Worm (Caenorhabditis elegans) whole organism, young adult: ENCODE data around the gene mrpl-36.

Source experiments
- F49E8.2 ChIP-seq: sonication (generic microtip); optimal IDR thresholded peaks from 3 replicates; lab custom pipeline; 2017; ENCODE audit warnings: missing genetic modification characterization, mild to moderate bottlenecking, missing compliant biosample characterization, antibody characterized with exemption, moderate library complexity; ENCODE audit not compliant: insufficient read depth
- bed-2 ChIP-seq: fragments of 200-800 bp; sonication (Bioruptor generic); IDR thresholded peaks from 2 replicates; pipeline ENCODE4 v1.3.6; 2022; ENCODE audit warnings: missing genetic modification reagents, missing genetic modification characterization, missing compliant biosample characterization
- ceh-100 ChIP-seq: fragments of 200-800 bp; sonication (Bioruptor generic); IDR thresholded peaks from 2 replicates; pipeline ENCODE4 v1.3.6; 2022; ENCODE audit warnings: missing genetic modification reagents, missing genetic modification characterization, missing compliant biosample characterization
- chd-7 ChIP-seq: sonication (generic microtip); optimal IDR thresholded peaks from 2 replicates; lab custom pipeline; 2016; ENCODE audit warnings: mild to moderate bottlenecking, missing genetic modification characterization, moderate library complexity, missing compliant biosample characterization
- dpl-1 ChIP-seq: fragments of 150-350 bp; optimal IDR thresholded peaks from 2 replicates; lab custom pipeline; 2014; ENCODE audit warnings: missing biosample characterization, missing genetic modification reagents, missing genetic modification characterization
- egl-18 ChIP-seq: fragments of 200-800 bp; sonication (Bioruptor generic); IDR thresholded peaks from 2 replicates; pipeline ENCODE4 v1.3.6; 2022; ENCODE audit warnings: missing genetic modification reagents, missing genetic modification characterization, missing compliant biosample characterization
- hmg-20 ChIP-seq: fragments of 200-800 bp; sonication (Bioruptor generic); IDR thresholded peaks from 2 replicates; pipeline ENCODE4 v1.3.6; 2022; ENCODE audit warnings: missing genetic modification reagents, missing genetic modification characterization, missing compliant biosample characterization
- lin-35 ChIP-seq, 3 experiments: fragments of 150-350 bp in 2 of 3; sonication (generic microtip) in 1 of 3; optimal IDR thresholded peaks; 2 replicates each; lab custom pipeline; 2014 to 2018; ENCODE audit warnings: missing biosample characterization in 3 of 3, missing genetic modification characterization in 3 of 3, missing genetic modification reagents in 3 of 3
- lsl-1 ChIP-seq: fragments of 200-800 bp; sonication (Bioruptor generic); optimal IDR thresholded peaks from 2 replicates; lab custom pipeline; 2018; ENCODE audit warnings: mild to moderate bottlenecking, missing genetic modification characterization, moderate library complexity, missing compliant biosample characterization
- nfya-1 ChIP-seq: sonication (generic microtip); optimal IDR thresholded peaks from 2 replicates; lab custom pipeline; 2017; ENCODE audit warnings: antibody characterized with exemption, missing compliant biosample characterization, missing genetic modification characterization, borderline replicate concordance; ENCODE audit not compliant: insufficient read depth
- nfya-2 ChIP-seq: fragments of 200-800 bp; sonication (Bioruptor generic); IDR thresholded peaks from 2 replicates; pipeline ENCODE4 v1.3.6; 2022; ENCODE audit warnings: missing genetic modification reagents, missing genetic modification characterization, missing compliant biosample characterization
- pha-4 ChIP-seq: fragments of 150-350 bp; sonication (generic microtip); optimal IDR thresholded peaks from 2 replicates; lab custom pipeline; 2014; ENCODE audit warnings: missing biosample characterization, missing genetic modification reagents, missing genetic modification characterization
- sea-2 ChIP-seq: fragments of 200-800 bp; sonication (Bioruptor generic); IDR thresholded peaks from 2 replicates; pipeline ENCODE4 v1.3.6; 2022; ENCODE audit warnings: missing genetic modification characterization, missing compliant biosample characterization
- tbp1 ChIP-seq: fragments of 200-800 bp; sonication (Bioruptor generic); optimal IDR thresholded peaks from 2 replicates; lab custom pipeline; 2018; ENCODE audit warnings: mild to moderate bottlenecking, missing genetic modification characterization, missing compliant biosample characterization

- no peak for TF ChIP-seq lsl-1
- TF ChIP-seq sea-2 (GFP tag; lab: Robert Waterston, UW) = no peak
- no peak for TF ChIP-seq nfya-1 (tag; lab: Kevin White, UChicago)
- no peak for TF ChIP-seq F49E8.2 (tag; lab: Kevin White, UChicago)
- TF ChIP-seq pha-4 = no peak
- no peak for TF ChIP-seq nfya-2 (GFP tag; lab: Robert Waterston, UW)
- TF ChIP-seq hmg-20 (GFP tag; lab: Robert Waterston, UW) = no peak
- no peak for TF ChIP-seq ceh-100 (GFP tag; lab: Robert Waterston, UW)
- no peak for TF ChIP-seq lin-35 (GFP tag; optimal IDR thresholded peaks at IDR 0.05; lab: Kevin White, UChicago)
- no peak for TF ChIP-seq chd-7
- no peak for TF ChIP-seq egl-18 (GFP tag; lab: Robert Waterston, UW)
- no peak for TF ChIP-seq dpl-1 (GFP tag; lab: Kevin White, UChicago)
- TF ChIP-seq bed-2 (GFP tag; lab: Robert Waterston, UW) = no peak
- no peak for TF ChIP-seq tbp1 (GFP tag; lab: Kevin White, UChicago)
These were observed 19.4 kb upstream of the mrpl-36 start for ce11 chrIII:9867352-9867751.
